Worm (Caenorhabditis elegans) whole organism, mixed stage, embryonic: ENCODE measurements around the gene C10B5.1.

Experiments
- ces-1 ChIP-seq: fragments of 150-350 bp; optimal IDR thresholded peaks from 2 replicates; lab custom pipeline; 2014; ENCODE audit warnings: missing biosample characterization, missing genetic modification reagents, missing genetic modification characterization
- nhr-76 ChIP-seq: sonication (generic microtip); optimal IDR thresholded peaks from 2 replicates; lab custom pipeline; 2017; ENCODE audit warnings: missing biosample characterization, missing genetic modification characterization
- pha-4 ChIP-seq: fragments of 150-350 bp; optimal IDR thresholded peaks from 2 replicates; lab custom pipeline; 2018; ENCODE audit warnings: missing biosample characterization, missing genetic modification reagents, missing genetic modification characterization
- snpc-4 ChIP-seq: fragments of 150-350 bp; optimal IDR thresholded peaks from 2 replicates; lab custom pipeline; 2014; ENCODE audit warnings: missing biosample characterization, missing genetic modification characterization
- unc-62 ChIP-seq: fragments of 150-350 bp; optimal IDR thresholded peaks from 2 replicates; lab custom pipeline; 2014; ENCODE audit warnings: missing biosample characterization, missing genetic modification reagents, missing genetic modification characterization

ce11 chrV:8606099-8606696, 25.1 kb downstream of the C10B5.1 start, which contains the start of gene vps-60:
- TF ChIP-seq snpc-4 (tag; lab: Kevin White, UChicago) (no peak), unc-62 (GFP tag; lab: Kevin White, UChicago) (peak; percentile 51), ces-1 (GFP tag; lab: Kevin White, UChicago) (peak; percentile 87), nhr-76 (no peak), pha-4 (tag; lab: Kevin White, UChicago) (peak; percentile 87)
